Fruit fly (Drosophila melanogaster): ENCODE results near the gene Cyp4e3.

Gene Cyp4e3

dm6 chr2L:9737803-9738202, 12.1 kb downstream of the Cyp4e3 start (continued):
- TF ChIP-seq CG15479 (GFP tag; optimal IDR thresholded peaks at IDR 0.05) (no peak), Mrtf (GFP tag; IDR thresholded peaks at IDR 0.05) (no peak), CG12391 (tag; optimal IDR thresholded peaks at IDR 0.05) (peak; percentile 3), hb (GFP tag; IDR thresholded peaks at IDR 0.05; ENCODE audit: partially characterized antibody) (no peak), CG7839 (tag; optimal IDR thresholded peaks at IDR 0.05) (peak; percentile 37), ems (GFP tag; optimal IDR thresholded peaks at IDR 0.05) (no peak)

- TF ChIP-seq CG7271 (tag; optimal IDR thresholded peaks at IDR 0.05) (no peak), Ets65A (GFP tag) (peak; percentile 70), H15 (GFP tag; IDR thresholded peaks at IDR 0.05) (peak; percentile 21; the same call in 1 of the 3 replicates), CG14050 (GFP tag; IDR thresholded peaks at IDR 0.05) (no peak), tup (GFP tag; optimal IDR thresholded peaks at IDR 0.05) (no peak), CkIIα-i1 (GFP tag; IDR thresholded peaks at IDR 0.05) (no peak), Med (GFP tag) (peak; percentile 45), Nf-YA (GFP tag; IDR thresholded peaks at IDR 0.05) (no peak), Hsf (GFP tag; optimal IDR thresholded peaks at IDR 0.05) (no peak), CG11504 (tag; optimal IDR thresholded peaks at IDR 0.05) (no peak)
Measured at dm6 chr2L:9737360-9737759, 12.5 kb downstream of the Cyp4e3 start.

- TF ChIP-seq Sry-δ (GFP tag; optimal IDR thresholded peaks at IDR 0.05) (peak; percentile 7), CG30431 (GFP tag; optimal IDR thresholded peaks at IDR 0.05) (no peak), CG30020 (tag; optimal IDR thresholded peaks at IDR 0.05) (no peak), unc-4 (GFP tag; IDR thresholded peaks at IDR 0.05; ENCODE audit: partially characterized antibody) (0 out of 2 replicates have a peak, but pooled peaks have one; percentile 18), sna (GFP tag; IDR thresholded peaks at IDR 0.05; ENCODE audit: partially characterized antibody) (0 out of 2 replicates have a peak, but pooled peaks have one; percentile 1), dysf (GFP tag; IDR thresholded peaks at IDR 0.05) (0 out of 3 replicates have a peak, but pooled peaks have one; percentile 16), CG10321 (GFP tag; IDR thresholded peaks at IDR 0.05) (0 out of 2 replicates have a peak, but pooled peaks have one; percentile 16), ase (GFP tag; IDR thresholded peaks at IDR 0.05) (no peak), row (GFP tag; IDR thresholded peaks at IDR 0.05) (peak; percentile 40; the same call in 2 of the 3 replicates), cg (GFP tag; optimal IDR thresholded peaks at IDR 0.05) (no peak), Dll (GFP tag; IDR thresholded peaks at IDR 0.05; ENCODE audit: partially characterized antibody) (peak; percentile 37; the same call in 2 of the 4 replicates), BEAF-32 (GFP tag; optimal IDR thresholded peaks at IDR 0.05) (peak; percentile 32)
Measured at dm6 chr2L:9736000-9736695, 13.7 kb downstream of the Cyp4e3 start, which contains the start of gene CG13117. TSS of gene CG13117 (plus strand) at chr2L:9736645.

- TF ChIP-seq pan (optimal IDR thresholded peaks at IDR 0.05) (no peak), pan (GFP tag; optimal IDR thresholded peaks at IDR 0.05 in 1 of 2, IDR thresholded peaks at IDR 0.05 in 1 of 2) (peak in 1 of 2 experiments; percentile 19), H15 (GFP tag; IDR thresholded peaks at IDR 0.05) (no peak), MTF-1 (GFP tag; optimal IDR thresholded peaks at IDR 0.05; ENCODE audit: borderline replicate concordance) (no peak), danr (GFP tag; IDR thresholded peaks at IDR 0.05) (no peak), sima (GFP tag; optimal IDR thresholded peaks at IDR 0.05) (no peak), Hsf (GFP tag; optimal IDR thresholded peaks at IDR 0.05) (no peak), ftz-f1 (GFP tag; optimal IDR thresholded peaks at IDR 0.05) (no peak), CG2712 (tag; optimal IDR thresholded peaks at IDR 0.05) (no peak), CG11504 (tag; optimal IDR thresholded peaks at IDR 0.05) (no peak), ash1 (GFP tag; optimal IDR thresholded peaks at IDR 0.05) (no peak), dmrt99B (tag; optimal IDR thresholded peaks at IDR 0.05) (peak; percentile 17), CG30403 (GFP tag; optimal IDR thresholded peaks at IDR 0.05) (no peak), dimm (GFP tag; IDR thresholded peaks at IDR 0.05) (no peak), seq (GFP tag; IDR thresholded peaks at IDR 0.05) (no peak), ken (GFP tag; IDR thresholded peaks at IDR 0.05) (no peak), cad (GFP tag; optimal IDR thresholded peaks at IDR 0.05) (no peak), pho (GFP tag; optimal IDR thresholded peaks at IDR 0.05) (no peak), CG10979 (tag; optimal IDR thresholded peaks at IDR 0.05) (no peak), CG15073 (GFP tag; optimal IDR thresholded peaks at IDR 0.05) (no peak), CG18262 (tag; optimal IDR thresholded peaks at IDR 0.05) (no peak)
Measured at dm6 chr2L:9734134-9734533, 15.7 kb downstream of the Cyp4e3 start.

Data from whole organism, embryonic.